Fruit fly (Drosophila melanogaster) whole organism, embryonic: ENCODE results near the gene Ccdc58.
A peak's percentile ranks its signal among the peaks of the same experiment; 100 is the strongest.

Experiments used
- Abd-B ChIP-seq: fragments of 200-800 bp; sonication (Bioruptor generic); optimal IDR thresholded peaks from 2 replicates; lab custom pipeline; 2018; ENCODE audit warnings: missing biosample characterization, mild to moderate bottlenecking, missing genetic modification characterization, moderate library complexity
- Ada2b ChIP-seq: fragments of 200-800 bp; sonication (Bioruptor generic); IDR thresholded peaks from 2 replicates; pipeline ENCODE4 v1.3.6; 2022; ENCODE audit warnings: missing biosample characterization, missing genetic modification characterization
- CG10462 ChIP-seq: fragments of 200-800 bp; sonication (Bioruptor generic); optimal IDR thresholded peaks from 2 replicates; lab custom pipeline; 2016; ENCODE audit warnings: missing biosample characterization, missing genetic modification characterization
- CG13287 ChIP-seq: fragments of 200-800 bp; sonication (Bioruptor generic); IDR thresholded peaks from 2 replicates; pipeline ENCODE4 v1.3.6; 2022; ENCODE audit warnings: missing biosample characterization, missing genetic modification characterization; ENCODE audit not compliant: partially characterized antibody
- CG16813 ChIP-seq: fragments of 200-800 bp; sonication (Bioruptor generic); IDR thresholded peaks from 3 replicates; pipeline ENCODE4 v1.3.6; 2022; ENCODE audit warnings: missing biosample characterization, missing genetic modification characterization; ENCODE audit not compliant: partially characterized antibody
- CG17912 ChIP-seq: fragments of 200-800 bp; sonication (Bioruptor generic); optimal IDR thresholded peaks from 2 replicates; lab custom pipeline; 2018; ENCODE audit warnings: missing biosample characterization, mild to moderate bottlenecking, missing genetic modification characterization
- CG30020 ChIP-seq: fragments of 200-800 bp; optimal IDR thresholded peaks from 2 replicates; lab custom pipeline; 2019; ENCODE audit warnings: missing biosample characterization, mild to moderate bottlenecking, missing genetic modification characterization, moderate library complexity
- CG31224 ChIP-seq: fragments of 200-800 bp; sonication (Bioruptor generic); IDR thresholded peaks from 2 replicates; pipeline ENCODE4 v1.3.6; 2022; ENCODE audit warnings: missing biosample characterization, missing genetic modification characterization
- CG34224 ChIP-seq: fragments of 200-800 bp; sonication (Bioruptor generic); IDR thresholded peaks from 3 replicates; pipeline ENCODE4 v1.3.6; 2022; ENCODE audit warnings: missing biosample characterization, missing genetic modification characterization; ENCODE audit not compliant: partially characterized antibody
- CG34422 ChIP-seq: fragments of 200-800 bp; sonication (Bioruptor generic); IDR thresholded peaks from 3 replicates; pipeline ENCODE4 v1.3.6; 2022; ENCODE audit warnings: missing biosample characterization, missing genetic modification characterization
- CG5953 ChIP-seq: fragments of 200-800 bp; sonication (Bioruptor generic); IDR thresholded peaks from 2 replicates; pipeline ENCODE4 v1.3.6; 2022; ENCODE audit warnings: missing biosample characterization, missing genetic modification characterization
- CG6765 ChIP-seq: fragments of 200-800 bp; sonication (Bioruptor generic); optimal IDR thresholded peaks from 3 replicates; lab custom pipeline; 2017; ENCODE audit warnings: missing biosample characterization, mild to moderate bottlenecking, missing genetic modification characterization
- CG8765 ChIP-seq: fragments of 200-800 bp; sonication (Bioruptor generic); IDR thresholded peaks from 2 replicates; pipeline ENCODE4 v1.3.6; 2022; ENCODE audit warnings: missing biosample characterization, missing genetic modification characterization
- Dll ChIP-seq: fragments of 200-800 bp; sonication (Bioruptor generic); IDR thresholded peaks from 4 replicates; pipeline ENCODE4 v1.3.6; 2022; ENCODE audit warnings: missing biosample characterization, missing genetic modification characterization; ENCODE audit not compliant: partially characterized antibody
- Doc3 ChIP-seq: fragments of 200-800 bp; sonication (Bioruptor generic); IDR thresholded peaks from 3 replicates; pipeline ENCODE4 v1.3.6; 2022; ENCODE audit warnings: missing biosample characterization, missing genetic modification characterization; ENCODE audit not compliant: partially characterized antibody
- Dref ChIP-seq: fragments of 200-800 bp; sonication (Bioruptor generic); IDR thresholded peaks from 2 replicates; pipeline ENCODE4 v1.3.6; 2022; ENCODE audit warnings: missing biosample characterization, missing genetic modification characterization
- E2f2 ChIP-seq: fragments of 200-800 bp; sonication (Bioruptor generic); IDR thresholded peaks from 2 replicates; pipeline ENCODE4 v1.3.6; 2022; ENCODE audit warnings: missing biosample characterization, missing genetic modification characterization
- Hmx ChIP-seq: fragments of 200-800 bp; sonication (Bioruptor generic); optimal IDR thresholded peaks from 2 replicates; lab custom pipeline; 2016; ENCODE audit warnings: missing biosample characterization, missing genetic modification characterization
- MBD-R2 ChIP-seq: fragments of 200-800 bp; sonication (Bioruptor generic); IDR thresholded peaks from 2 replicates; pipeline ENCODE4 v1.3.6; 2022; ENCODE audit warnings: missing biosample characterization, missing genetic modification characterization
- NFAT ChIP-seq: fragments of 200-800 bp; sonication (Bioruptor generic); IDR thresholded peaks from 2 replicates; pipeline ENCODE4 v1.3.6; 2022; ENCODE audit warnings: missing biosample characterization, missing genetic modification characterization
- Nf-YA ChIP-seq: fragments of 200-800 bp; sonication (Bioruptor generic); IDR thresholded peaks from 2 replicates; pipeline ENCODE4 v1.3.6; 2022; ENCODE audit warnings: missing biosample characterization, missing genetic modification characterization
- NfI ChIP-seq: fragments of 200-800 bp; sonication (Bioruptor generic); optimal IDR thresholded peaks from 3 replicates; lab custom pipeline; 2018; ENCODE audit warnings: missing biosample characterization, mild to moderate bottlenecking, missing genetic modification characterization, moderate library complexity
- Opbp ChIP-seq: fragments of 200-800 bp; sonication (Bioruptor generic); IDR thresholded peaks from 3 replicates; pipeline ENCODE4 v1.3.6; 2022; ENCODE audit warnings: missing biosample characterization, missing genetic modification characterization; ENCODE audit not compliant: partially characterized antibody
- Scr ChIP-seq: fragments of 200-800 bp; sonication (Bioruptor generic); IDR thresholded peaks from 2 replicates; pipeline ENCODE4 v1.3.6; 2022; ENCODE audit warnings: missing biosample characterization, missing genetic modification characterization; ENCODE audit not compliant: partially characterized antibody
- Trl ChIP-seq, 3 experiments: fragments of >200 bp in 2 of 3; fragments of 200-800 bp in 1 of 3; sonication (Bioruptor generic) in 1 of 3; optimal IDR thresholded peaks; 2 replicates in 1 of 3; 3 replicates in 2 of 3; lab custom pipeline; 2016 to 2017; ENCODE audit warnings: missing biosample characterization in 1 of 3, missing genetic modification characterization in 1 of 3
- al ChIP-seq: fragments of 200-800 bp; sonication (Bioruptor generic); IDR thresholded peaks from 2 replicates; pipeline ENCODE4 v1.3.6; 2022; ENCODE audit warnings: missing biosample characterization, missing genetic modification characterization
- amos ChIP-seq: fragments of 200-800 bp; sonication (Bioruptor generic); IDR thresholded peaks from 2 replicates; pipeline ENCODE4 v1.3.6; 2022; ENCODE audit warnings: missing biosample characterization, missing genetic modification characterization; ENCODE audit not compliant: partially characterized antibody
- ase ChIP-seq: fragments of 200-800 bp; sonication (Bioruptor generic); IDR thresholded peaks from 3 replicates; pipeline ENCODE4 v1.3.6; 2022; ENCODE audit warnings: missing biosample characterization, missing genetic modification characterization
- ash1 ChIP-seq: fragments of 200-800 bp; sonication (Bioruptor generic); optimal IDR thresholded peaks from 2 replicates; lab custom pipeline; 2018; ENCODE audit warnings: missing biosample characterization, mild to moderate bottlenecking, missing genetic modification characterization
- bbx ChIP-seq: fragments of 200-800 bp; sonication (Bioruptor generic); IDR thresholded peaks from 2 replicates; pipeline ENCODE4 v1.3.6; 2022; ENCODE audit warnings: missing biosample characterization, missing genetic modification characterization; ENCODE audit not compliant: partially characterized antibody
- croc ChIP-seq: fragments of 200-800 bp; sonication (Bioruptor generic); conservative IDR thresholded peaks from 3 replicates; pipeline ENCODE4 v1.3.6; 2022; ENCODE audit warnings: missing biosample characterization, missing genetic modification characterization
- crp ChIP-seq, 2 experiments: fragments of 200-800 bp; sonication (Bioruptor generic); optimal IDR thresholded peaks; 2 replicates in 1 of 2; 3 replicates in 1 of 2; lab custom pipeline; 2017; ENCODE audit warnings: missing biosample characterization in 2 of 2, missing genetic modification characterization in 2 of 2, mild to moderate bottlenecking in 1 of 2, moderate library complexity in 1 of 2
- en ChIP-seq: fragments of 200-800 bp; sonication (Bioruptor generic); optimal IDR thresholded peaks from 2 replicates; lab custom pipeline; 2016; ENCODE audit warnings: missing biosample characterization, missing genetic modification characterization
- exex ChIP-seq: fragments of 200-800 bp; sonication (Bioruptor generic); optimal IDR thresholded peaks from 4 replicates; lab custom pipeline; 2018; ENCODE audit warnings: missing biosample characterization, mild to moderate bottlenecking, missing genetic modification characterization, moderate library complexity
- gfzf ChIP-seq: fragments of 200-800 bp; sonication (Bioruptor generic); optimal IDR thresholded peaks from 2 replicates; lab custom pipeline; 2016; ENCODE audit warnings: missing biosample characterization, mild to moderate bottlenecking, missing genetic modification characterization, moderate library complexity
- hbn ChIP-seq: fragments of 200-800 bp; sonication (Bioruptor generic); IDR thresholded peaks from 2 replicates; pipeline ENCODE4 v1.3.6; 2022; ENCODE audit warnings: missing biosample characterization, missing genetic modification characterization; ENCODE audit not compliant: partially characterized antibody
- her ChIP-seq: fragments of 200-800 bp; sonication (Bioruptor generic); optimal IDR thresholded peaks from 2 replicates; lab custom pipeline; 2016; ENCODE audit warnings: missing biosample characterization, missing genetic modification characterization
- ind ChIP-seq: fragments of 200-800 bp; sonication (Bioruptor generic); optimal IDR thresholded peaks from 3 replicates; lab custom pipeline; 2016; ENCODE audit warnings: missing biosample characterization, missing genetic modification characterization
- klu ChIP-seq: fragments of 200-800 bp; sonication (Bioruptor generic); IDR thresholded peaks from 2 replicates; pipeline ENCODE4 v1.3.6; 2022; ENCODE audit warnings: missing biosample characterization, missing genetic modification characterization
- mld ChIP-seq: fragments of 200-800 bp; sonication (Bioruptor generic); IDR thresholded peaks from 3 replicates; pipeline ENCODE4 v1.3.6; 2022; ENCODE audit warnings: missing biosample characterization, missing genetic modification characterization; ENCODE audit not compliant: partially characterized antibody
- nau ChIP-seq: fragments of 200-800 bp; sonication (Bioruptor generic); optimal IDR thresholded peaks from 3 replicates; lab custom pipeline; 2017; ENCODE audit warnings: missing biosample characterization, mild to moderate bottlenecking, missing genetic modification characterization, missing genetic modification reagents
- nerfin-1 ChIP-seq: fragments of 200-800 bp; sonication (Bioruptor generic); optimal IDR thresholded peaks from 3 replicates; lab custom pipeline; 2019; ENCODE audit warnings: missing biosample characterization, mild to moderate bottlenecking, missing genetic modification characterization, moderate library complexity
- nerfin-2 ChIP-seq: fragments of 200-800 bp; sonication (Bioruptor generic); IDR thresholded peaks from 2 replicates; pipeline ENCODE4 v1.3.6; 2022; ENCODE audit warnings: missing biosample characterization, missing genetic modification characterization; ENCODE audit not compliant: partially characterized antibody
- phol ChIP-seq: fragments of 200-800 bp; sonication (Bioruptor generic); optimal IDR thresholded peaks from 3 replicates; lab custom pipeline; 2018; ENCODE audit warnings: missing biosample characterization, mild to moderate bottlenecking, missing genetic modification characterization, moderate library complexity
- stwl ChIP-seq: fragments of 200-800 bp; sonication (Bioruptor generic); optimal IDR thresholded peaks from 3 replicates; lab custom pipeline; 2018; ENCODE audit warnings: missing biosample characterization, mild to moderate bottlenecking, missing genetic modification characterization, moderate library complexity
- vnd ChIP-seq: fragments of 200-800 bp; sonication (Bioruptor generic); IDR thresholded peaks from 3 replicates; pipeline ENCODE4 v1.3.6; 2022; ENCODE audit warnings: missing biosample characterization, missing genetic modification characterization; ENCODE audit not compliant: partially characterized antibody
- wor ChIP-seq: fragments of 200-800 bp; sonication (Bioruptor generic); IDR thresholded peaks from 2 replicates; pipeline ENCODE4 v1.3.6; 2022; ENCODE audit warnings: missing biosample characterization, missing genetic modification characterization

Gene Ccdc58

dm6 chr3L:19801105-19801504 is 3.9 kb upstream of the Ccdc58 start, which contains the start of gene CG14102 (continued):
- TF ChIP-seq gfzf (GFP tag; lab: Kevin White, UChicago) (no peak), crp (GFP tag; optimal IDR thresholded peaks at IDR 0.05; lab: Kevin White, UChicago) (peak in 1 of 2 experiments; percentile 72), Opbp (GFP tag; lab: Robert Waterston, UW) (peak; percentile 50; the same call in 1 of the 3 replicates), Abd-B (no peak), hbn (GFP tag; lab: Robert Waterston, UW) (peak; percentile 70), CG10462 (GFP tag; lab: Kevin White, UChicago) (no peak), ase (GFP tag; lab: Robert Waterston, UW) (no peak), CG31224 (GFP tag; lab: Robert Waterston, UW) (no peak), phol (tag; lab: Kevin White, UChicago) (no peak), ind (GFP tag; lab: Kevin White, UChicago) (no peak), klu (no peak), Dref (peak; percentile 56), CG6765 (GFP tag; lab: Kevin White, UChicago) (no peak), stwl (tag; lab: Kevin White, UChicago) (peak; percentile 6)

- TF ChIP-seq NfI (GFP tag; lab: Kevin White, UChicago) (no peak), CG16813 (peak; percentile 61), crp (GFP tag; optimal IDR thresholded peaks at IDR 0.05; lab: Kevin White, UChicago) (peak in 1 of 2 experiments; percentile 62), Trl (optimal IDR thresholded peaks at IDR 0.05; lab: Kevin White, UChicago) (no peak), Trl (GFP tag; optimal IDR thresholded peaks at IDR 0.05; lab: Kevin White, UChicago) (no peak), CG34422 (GFP tag; lab: Robert Waterston, UW) (peak; percentile 21; the same call in 1 of the 3 replicates), Nf-YA (no peak), vnd (GFP tag; lab: Robert Waterston, UW) (peak; percentile 49; the same call in 2 of the 3 replicates), Ada2b (GFP tag; lab: Robert Waterston, UW) (no peak), stwl (tag; lab: Kevin White, UChicago) (peak; percentile 28), amos (GFP tag; lab: Robert Waterston, UW) (peak; percentile 66; the same call in 1 of the 2 replicates), Dll (peak; percentile 71), CG30020 (tag; lab: Kevin White, UChicago) (no peak), nerfin-1 (no peak), CG13287 (GFP tag; lab: Robert Waterston, UW) (peak; percentile 71), CG17912 (GFP tag; lab: Kevin White, UChicago) (no peak), nerfin-2 (GFP tag; lab: Robert Waterston, UW) (peak; percentile 59), CG8765 (GFP tag; lab: Robert Waterston, UW) (no peak), exex (no peak), en (no peak), mld (GFP tag; lab: Robert Waterston, UW) (0 out of 3 replicates have a peak, but pooled peaks have one; percentile 44), ash1 (GFP tag; lab: Kevin White, UChicago) (no peak), croc (no peak), al (no peak), Doc3 (GFP tag; lab: Robert Waterston, UW) (peak; percentile 54), NFAT (GFP tag; lab: Robert Waterston, UW) (no peak), phol (tag; lab: Kevin White, UChicago) (peak; percentile 30), CG5953 (GFP tag; lab: Robert Waterston, UW) (no peak), CG34224 (GFP tag; lab: Robert Waterston, UW) (peak; percentile 59), wor (GFP tag; lab: Robert Waterston, UW) (no peak), Dref (peak; percentile 76), Scr (GFP tag; lab: Robert Waterston, UW) (peak; percentile 70), her (GFP tag; lab: Kevin White, UChicago) (no peak), Hmx (no peak), E2f2 (GFP tag; lab: Robert Waterston, UW) (peak; percentile 15; the same call in 1 of the 2 replicates), MBD-R2 (GFP tag; lab: Robert Waterston, UW) (peak; percentile 61; the same call in 1 of the 2 replicates), nau (no peak), bbx (peak; percentile 73)
These were observed 914 bp downstream of the Ccdc58 start, which contains the start of gene CG34116 for dm6 chr3L:19805895-19806294. CG34116 (minus strand) TSS chr3L:19806036.
